Worm (Caenorhabditis elegans): ENCODE measurements around the gene fbxa-24.

fbxa-24 gene

ce11 chrII:3852654-3853053 is 36.3 kb downstream of the fbxa-24 start, which contains the start of gene nhr-257:
nhr-257 (plus strand) TSS chrII:3852954.
- no peak for TF ChIP-seq daf-8 (GFP tag; IDR thresholded peaks at IDR 0.05)
- TF ChIP-seq nhr-11 (tag; optimal IDR thresholded peaks at IDR 0.05): no peak
- TF ChIP-seq pha-4 (GFP tag; IDR thresholded peaks at IDR 0.05): no peak
- TF ChIP-seq pha-4 (tag; optimal IDR thresholded peaks at IDR 0.05): no peak
- no peak for TF ChIP-seq nhr-102 (tag; optimal IDR thresholded peaks at IDR 0.05)
- TF ChIP-seq snpc-1.2 (GFP tag; IDR thresholded peaks at IDR 0.05): no peak
- TF ChIP-seq Y105C5A.15 (GFP tag; IDR thresholded peaks at IDR 0.05): no peak
- no peak for TF ChIP-seq attf-4 (tag; optimal IDR thresholded peaks at IDR 0.05)
- no peak for TF ChIP-seq duxl-1 (tag; optimal IDR thresholded peaks at IDR 0.05; ENCODE audit: poor library complexity)
- TF ChIP-seq zfp-2 (tag; optimal IDR thresholded peaks at IDR 0.05): no peak
- no peak for TF ChIP-seq Y75B8A.6 (GFP tag; IDR thresholded peaks at IDR 0.05)
- no peak for TF ChIP-seq daf-12 (tag; optimal IDR thresholded peaks at IDR 0.05)
- TF ChIP-seq madf-5 (GFP tag; IDR thresholded peaks at IDR 0.05): no peak
- TF ChIP-seq ctbp-1 (GFP tag; IDR thresholded peaks at IDR 0.05): no peak
- TF ChIP-seq dmd-6 (GFP tag; IDR thresholded peaks at IDR 0.05): no peak
- no peak for TF ChIP-seq lir-3 (tag; optimal IDR thresholded peaks at IDR 0.05)
- TF ChIP-seq ces-1 (GFP tag; optimal IDR thresholded peaks at IDR 0.05): no peak
- no peak for TF ChIP-seq sdz-12 (GFP tag; optimal IDR thresholded peaks at IDR 0.05)
- TF ChIP-seq aly-2 (tag; optimal IDR thresholded peaks at IDR 0.05): no peak
- TF ChIP-seq nhr-28 (tag; optimal IDR thresholded peaks at IDR 0.05): no peak

- TF ChIP-seq nhr-41 (GFP tag; IDR thresholded peaks at IDR 0.05) (no peak), aha-1 (tag) (no peak), nhr-237 (tag; optimal IDR thresholded peaks at IDR 0.05) (no peak), sdz-12 (GFP tag; optimal IDR thresholded peaks at IDR 0.05) (no peak), R02D3.7 (tag; optimal IDR thresholded peaks at IDR 0.05) (no peak), lin-39 (tag; optimal IDR thresholded peaks at IDR 0.05) (no peak), dmd-8 (GFP tag; IDR thresholded peaks at IDR 0.05) (no peak), pqm-1 (tag; optimal IDR thresholded peaks at IDR 0.05) (no peak), nhr-77 (tag; optimal IDR thresholded peaks at IDR 0.05) (no peak), mdt-29 (GFP tag; IDR thresholded peaks at IDR 0.05) (no peak), aly-2 (tag; optimal IDR thresholded peaks at IDR 0.05) (no peak), saeg-2 (GFP tag; IDR thresholded peaks at IDR 0.05) (no peak), attf-4 (tag; optimal IDR thresholded peaks at IDR 0.05) (no peak), set-16 (GFP tag; IDR thresholded peaks at IDR 0.05) (no peak), nhr-76 (tag; optimal IDR thresholded peaks at IDR 0.05) (no peak), lin-15B (tag; optimal IDR thresholded peaks at IDR 0.05) (no peak), D1046.2 (GFP tag; IDR thresholded peaks at IDR 0.05) (no peak), zip-11 (GFP tag; IDR thresholded peaks at IDR 0.05) (no peak), dpl-1 (GFP tag; optimal IDR thresholded peaks at IDR 0.05) (no peak)
Measured at ce11 chrII:3860826-3861225, 44.5 kb downstream of the fbxa-24 start, which contains the start of gene oac-11. oac-11 (minus strand) TSS chrII:3860926.

ce11 chrII:3862053-3862452 is 45.7 kb downstream of the fbxa-24 start:
- TF ChIP-seq unc-130 (GFP tag; optimal IDR thresholded peaks at IDR 0.05) (no peak), T26A8.4 (GFP tag; IDR thresholded peaks at IDR 0.05) (no peak), snpc-1.2 (GFP tag; IDR thresholded peaks at IDR 0.05) (no peak), Y48G9A.11 (GFP tag; IDR thresholded peaks at IDR 0.05) (no peak), nhr-6 (tag; optimal IDR thresholded peaks at IDR 0.05) (no peak), F44E2.7 (GFP tag; IDR thresholded peaks at IDR 0.05) (no peak), ama-1 (optimal IDR thresholded peaks at IDR 0.05) (no peak), madf-5 (GFP tag; IDR thresholded peaks at IDR 0.05) (no peak), pqm-1 (tag; optimal IDR thresholded peaks at IDR 0.05) (no peak), nhr-25 (tag; optimal IDR thresholded peaks at IDR 0.05; ENCODE audit: borderline replicate concordance, insufficient read depth) (no peak), attf-4 (tag; optimal IDR thresholded peaks at IDR 0.05) (no peak), lin-13 (GFP tag; optimal IDR thresholded peaks at IDR 0.05) (no peak), dmd-8 (GFP tag; IDR thresholded peaks at IDR 0.05) (no peak), hlh-30 (tag; optimal IDR thresholded peaks at IDR 0.05; ENCODE audit: insufficient read depth) (no peak), aha-1 (tag) (no peak), mxl-3 (GFP tag; optimal IDR thresholded peaks at IDR 0.05) (no peak), cey-2 (tag; optimal IDR thresholded peaks at IDR 0.05; ENCODE audit: borderline replicate concordance, insufficient read depth) (no peak), Y75B8A.6 (GFP tag; IDR thresholded peaks at IDR 0.05) (no peak)

All from whole organism, L4 larva.